Fruit fly (Drosophila melanogaster) whole organism, embryonic: ENCODE results near the gene CG8300.

Experiments
- B-H1 ChIP-seq: fragments of 200-800 bp; sonication (Bioruptor generic); IDR thresholded peaks from 3 replicates; pipeline ENCODE4 v1.3.6; 2022; ENCODE audit warnings: missing biosample characterization, missing genetic modification characterization
- CG10654 ChIP-seq: fragments of 200-800 bp; sonication (Bioruptor generic); optimal IDR thresholded peaks from 2 replicates; lab custom pipeline; 2016; ENCODE audit warnings: missing biosample characterization, missing genetic modification characterization
- CG14014 ChIP-seq: fragments of 200-800 bp; sonication (Bioruptor generic); IDR thresholded peaks from 2 replicates; pipeline ENCODE4 v1.3.6; 2022; ENCODE audit warnings: missing biosample characterization, missing genetic modification characterization
- CG8089 ChIP-seq: fragments of 200-800 bp; sonication (Bioruptor generic); optimal IDR thresholded peaks from 3 replicates; lab custom pipeline; 2016; ENCODE audit warnings: missing biosample characterization, missing genetic modification characterization
- CG9932 ChIP-seq: fragments of 200-800 bp; sonication (Bioruptor generic); IDR thresholded peaks from 2 replicates; pipeline ENCODE4 v1.3.6; 2022; ENCODE audit warnings: missing biosample characterization, missing genetic modification characterization
- Med ChIP-seq: fragments of 200-800 bp; sonication (Bioruptor generic); peaks from one replicate; lab custom pipeline; 2016; ENCODE audit warnings: missing biosample characterization, missing genetic modification characterization, mild to moderate bottlenecking, inconsistent platforms, moderate library complexity
- Trl ChIP-seq, 3 experiments: fragments of >200 bp in 2 of 3; fragments of 200-800 bp in 1 of 3; sonication (Bioruptor generic) in 1 of 3; optimal IDR thresholded peaks; 2 replicates in 1 of 3; 3 replicates in 2 of 3; lab custom pipeline; 2016 to 2017; ENCODE audit warnings: missing biosample characterization in 1 of 3, missing genetic modification characterization in 1 of 3
- hth ChIP-seq: fragments of >200 bp; optimal IDR thresholded peaks from 2 replicates; lab custom pipeline; 2017; ENCODE audit warnings: inconsistent platforms
- mirr ChIP-seq: fragments of 200-800 bp; sonication (Bioruptor generic); optimal IDR thresholded peaks from 3 replicates; lab custom pipeline; 2018; ENCODE audit warnings: missing biosample characterization, mild to moderate bottlenecking, missing genetic modification characterization
- pho ChIP-seq: fragments of 200-800 bp; sonication (Bioruptor generic); optimal IDR thresholded peaks from 2 replicates; lab custom pipeline; 2016; ENCODE audit warnings: missing biosample characterization, missing genetic modification characterization

dm6 chrX:7091909-7092308 lies 12.8 kb upstream of the CG8300 start:
- no peak for TF ChIP-seq CG10654 (GFP tag; lab: Kevin White, UChicago)
- TF ChIP-seq Med (GFP tag; lab: Kevin White, UChicago): no peak
- no peak for TF ChIP-seq mirr (GFP tag; lab: Kevin White, UChicago)
- TF ChIP-seq Trl (optimal IDR thresholded peaks at IDR 0.05; lab: Kevin White, UChicago): peak in 1 of 2 experiments; percentile 20
- no peak for TF ChIP-seq Trl (GFP tag; optimal IDR thresholded peaks at IDR 0.05; lab: Kevin White, UChicago)
- TF ChIP-seq CG8089 (GFP tag; lab: Kevin White, UChicago): no peak
- no peak for TF ChIP-seq pho (GFP tag; lab: Kevin White, UChicago)
- TF ChIP-seq CG14014: no peak
- TF ChIP-seq CG9932: no peak
- TF ChIP-seq B-H1 (GFP tag; lab: Robert Waterston, UW): no peak
- no peak for TF ChIP-seq hth (lab: Kevin White, UChicago)
